ENCODE assay signal across 5 fruit fly cellular contexts in the genomic region with DNA sequence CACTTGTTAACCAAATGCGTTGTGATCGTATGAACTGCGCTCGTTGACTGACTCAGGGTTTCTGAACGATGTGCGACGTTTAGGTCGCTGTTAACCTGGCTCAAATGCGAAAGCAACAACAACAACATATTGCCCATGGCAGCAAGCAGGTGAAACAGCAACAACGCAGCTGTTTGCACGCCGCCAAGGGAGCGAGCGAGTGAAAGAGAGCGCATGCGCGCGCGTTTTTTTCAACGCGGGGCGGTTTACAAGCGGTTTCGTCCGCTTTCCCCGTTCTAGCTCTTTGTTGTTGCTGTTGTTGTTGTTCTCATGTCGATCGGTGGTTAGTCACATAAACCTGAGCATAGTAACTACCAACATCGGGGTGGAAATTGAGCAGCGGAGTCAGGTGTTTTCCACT.
TF ChIP-seq lines count a peak whose summit lies in the region.

No protein-coding gene starts in this region.

- no peak for TF ChIP-seq CTCF in whole organism, embryonic (GFP tag; optimal IDR thresholded peaks at IDR 0.05; lab: Kevin White, UChicago)

TF ChIP-seq in whole organism, adult, 20 proteins besides CTCF, POLR2A, EP300 and RAD21:
- TF ChIP-seq CG11617 (GFP tag; optimal IDR thresholded peaks at IDR 0.05; lab: Kevin White, UChicago) = no peak
- TF ChIP-seq tj (GFP tag; optimal IDR thresholded peaks at IDR 0.05; lab: Kevin White, UChicago) = peak; percentile 46
TF ChIP-seq in whole organism, adult: peak in this region for 1.

TF ChIP-seq in whole organism, embryonic, 481 proteins besides CTCF, POLR2A, EP300 and RAD21 (continues in another document):
- no peak for TF ChIP-seq CG10209 (GFP tag; optimal IDR thresholded peaks at IDR 0.05; lab: Kevin White, UChicago)
- no peak for TF ChIP-seq dysf (GFP tag; IDR thresholded peaks at IDR 0.05; lab: Robert Waterston, UW)
- no peak for TF ChIP-seq H15 (GFP tag; IDR thresholded peaks at IDR 0.05; lab: Robert Waterston, UW)
- no peak for TF ChIP-seq CG18764 (GFP tag; optimal IDR thresholded peaks at IDR 0.05; lab: Kevin White, UChicago)
- no peak for TF ChIP-seq Lhr (GFP tag; optimal IDR thresholded peaks at IDR 0.05; lab: Kevin White, UChicago)
- TF ChIP-seq CG10462 (GFP tag; optimal IDR thresholded peaks at IDR 0.05; lab: Kevin White, UChicago) = no peak
- no peak for TF ChIP-seq TFAM (GFP tag; optimal IDR thresholded peaks at IDR 0.05; lab: Kevin White, UChicago)
- no peak for TF ChIP-seq pros (GFP tag; optimal IDR thresholded peaks at IDR 0.05; lab: Kevin White, UChicago)
- TF ChIP-seq sens-2 (GFP tag; IDR thresholded peaks at IDR 0.05; lab: Robert Waterston, UW) = no peak
- no peak for TF ChIP-seq jing (GFP tag; optimal IDR thresholded peaks at IDR 0.05; lab: Kevin White, UChicago)
- TF ChIP-seq CG14965 (GFP tag; optimal IDR thresholded peaks at IDR 0.05; lab: Kevin White, UChicago; ENCODE audit: borderline replicate concordance) = no peak
- TF ChIP-seq CG6683 (GFP tag; optimal IDR thresholded peaks at IDR 0.05; lab: Kevin White, UChicago) = no peak
- no peak for TF ChIP-seq row (GFP tag; IDR thresholded peaks at IDR 0.05; lab: Robert Waterston, UW)
- TF ChIP-seq da (GFP tag; optimal IDR thresholded peaks at IDR 0.05; lab: Kevin White, UChicago) = no peak
- TF ChIP-seq ken (GFP tag; IDR thresholded peaks at IDR 0.05; lab: Robert Waterston, UW) = no peak
- no peak for TF ChIP-seq org-1 (GFP tag; optimal IDR thresholded peaks at IDR 0.05; lab: Kevin White, UChicago)
- no peak for TF ChIP-seq CG7987 (GFP tag; optimal IDR thresholded peaks at IDR 0.05; lab: Kevin White, UChicago)
- no peak for TF ChIP-seq otp (GFP tag; IDR thresholded peaks at IDR 0.05; lab: Robert Waterston, UW)
- TF ChIP-seq CG11695 (GFP tag; IDR thresholded peaks at IDR 0.05; lab: Robert Waterston, UW) = no peak
- peak; percentile 76 for TF ChIP-seq CG1832 (GFP tag; optimal IDR thresholded peaks at IDR 0.05; lab: Kevin White, UChicago)
- TF ChIP-seq Trl (optimal IDR thresholded peaks at IDR 0.05; lab: Kevin White, UChicago) = no peak
- TF ChIP-seq Trl (GFP tag; optimal IDR thresholded peaks at IDR 0.05; lab: Kevin White, UChicago) = no peak

TF ChIP-seq in whole organism, prepupa, 60 proteins besides CTCF, POLR2A, EP300 and RAD21:
- TF ChIP-seq fd59A (GFP tag; optimal IDR thresholded peaks at IDR 0.05; lab: Kevin White, UChicago) (no peak), Eip78C (GFP tag; lab: Kevin White, UChicago) (peak; percentile 32)

TF ChIP-seq in whole organism, pupa, 21 proteins besides CTCF, POLR2A, EP300 and RAD21:
- TF ChIP-seq CG32121 (GFP tag; IDR thresholded peaks at IDR 0.05; lab: Robert Waterston, UW) (no peak), CG13204 (GFP tag; optimal IDR thresholded peaks at IDR 0.05; lab: Kevin White, UChicago) (peak; percentile 80), D1 (tag; optimal IDR thresholded peaks at IDR 0.05; lab: Kevin White, UChicago) (no peak), CG8301 (tag; optimal IDR thresholded peaks at IDR 0.05; lab: Kevin White, UChicago) (no peak)

TF ChIP-seq in whole organism, wandering third instar larva, 38 proteins besides CTCF, POLR2A, EP300 and RAD21:
- no peak for TF ChIP-seq Hnf4 (GFP tag; optimal IDR thresholded peaks at IDR 0.05; lab: Kevin White, UChicago)
- TF ChIP-seq Myc (optimal IDR thresholded peaks at IDR 0.05; lab: Kevin White, UChicago) = peak; percentile 25
TF ChIP-seq in whole organism, wandering third instar larva: peak in this region for 1.
